Fruit fly (Drosophila melanogaster) whole organism, pupa: ENCODE measurements around the gene CG7326.

ENCODE experiments used
- CG10348 ChIP-seq: fragments of 200-800 bp; sonication (Bioruptor generic); IDR thresholded peaks from 2 replicates; pipeline ENCODE4 v1.3.6; 2022; ENCODE audit warnings: missing biosample characterization, missing genetic modification characterization
- CG12605 ChIP-seq: fragments of 200-800 bp; sonication (Bioruptor generic); IDR thresholded peaks from 2 replicates; pipeline ENCODE4 v1.3.6; 2022; ENCODE audit warnings: missing biosample characterization, missing genetic modification characterization
- CG13204 ChIP-seq: fragments of 200-800 bp; sonication (Bioruptor generic); optimal IDR thresholded peaks from 2 replicates; lab custom pipeline; 2018; ENCODE audit warnings: missing biosample characterization, mild to moderate bottlenecking, missing genetic modification characterization, moderate library complexity
- CG14655 ChIP-seq: fragments of 200-800 bp; sonication (Bioruptor generic); optimal IDR thresholded peaks from 3 replicates; lab custom pipeline; 2017; ENCODE audit warnings: mild to moderate bottlenecking, missing biosample characterization, missing genetic modification reagents, missing genetic modification characterization
- CG15710 ChIP-seq: fragments of 200-800 bp; sonication (Bioruptor generic); optimal IDR thresholded peaks from 2 replicates; lab custom pipeline; 2018; ENCODE audit warnings: missing biosample characterization, mild to moderate bottlenecking, missing genetic modification characterization, moderate library complexity
- CG17806 ChIP-seq: fragments of 200-800 bp; sonication (Bioruptor generic); optimal IDR thresholded peaks from 2 replicates; lab custom pipeline; 2018; ENCODE audit warnings: missing biosample characterization, mild to moderate bottlenecking, missing genetic modification characterization, moderate library complexity
- CG32121 ChIP-seq: fragments of 200-800 bp; sonication (Bioruptor generic); IDR thresholded peaks from 2 replicates; pipeline ENCODE4 v1.3.6; 2022; ENCODE audit warnings: missing biosample characterization, missing genetic modification characterization
- CG34367 ChIP-seq: fragments of 200-800 bp; sonication (Bioruptor generic); optimal IDR thresholded peaks from 2 replicates; lab custom pipeline; 2018; ENCODE audit warnings: missing biosample characterization, mild to moderate bottlenecking, missing genetic modification characterization
- CG4496 ChIP-seq: fragments of 200-800 bp; sonication (Bioruptor generic); IDR thresholded peaks from 3 replicates; pipeline ENCODE4 v1.3.6; 2022; ENCODE audit warnings: missing biosample characterization, missing genetic modification characterization
- CG8159 ChIP-seq: fragments of 200-800 bp; sonication (Bioruptor generic); optimal IDR thresholded peaks from 3 replicates; lab custom pipeline; 2018; ENCODE audit warnings: missing biosample characterization, mild to moderate bottlenecking, missing genetic modification characterization, moderate library complexity
- CG8301 ChIP-seq: fragments of 200-800 bp; sonication (Bioruptor generic); optimal IDR thresholded peaks from 2 replicates; lab custom pipeline; 2018; ENCODE audit warnings: missing biosample characterization, mild to moderate bottlenecking, missing genetic modification characterization
- CG9948 ChIP-seq: fragments of 200-800 bp; sonication (Bioruptor generic); optimal IDR thresholded peaks from 2 replicates; lab custom pipeline; 2018; ENCODE audit warnings: missing biosample characterization, mild to moderate bottlenecking, missing genetic modification characterization, moderate library complexity
- D1 ChIP-seq: fragments of 200-800 bp; sonication (Bioruptor generic); optimal IDR thresholded peaks from 2 replicates; lab custom pipeline; 2018; ENCODE audit warnings: missing biosample characterization, mild to moderate bottlenecking, missing genetic modification characterization, moderate library complexity
- EcR ChIP-seq: fragments of 200-800 bp; sonication (Bioruptor generic); optimal IDR thresholded peaks from 3 replicates; lab custom pipeline; 2019; ENCODE audit warnings: missing biosample characterization, missing genetic modification characterization, mild to moderate bottlenecking, moderate library complexity, missing genetic modification reagents
- Ets98B ChIP-seq: fragments of 200-800 bp; sonication (Bioruptor generic); IDR thresholded peaks from 2 replicates; pipeline ENCODE4 v1.3.6; 2022; ENCODE audit warnings: missing biosample characterization, missing genetic modification characterization
- Pif1A ChIP-seq: fragments of 200-800 bp; sonication (Bioruptor generic); optimal IDR thresholded peaks from 3 replicates; lab custom pipeline; 2016; ENCODE audit warnings: missing biosample characterization, missing genetic modification characterization
- Pif1B ChIP-seq: fragments of 200-800 bp; sonication (Bioruptor generic); optimal IDR thresholded peaks from 3 replicates; lab custom pipeline; 2016; ENCODE audit warnings: missing biosample characterization, missing genetic modification characterization
- Snoo ChIP-seq: fragments of 200-800 bp; sonication (Bioruptor generic); optimal IDR thresholded peaks from 3 replicates; lab custom pipeline; 2017; ENCODE audit warnings: missing biosample characterization, mild to moderate bottlenecking, missing genetic modification characterization, inconsistent platforms
- fd96Ca ChIP-seq: fragments of 200-800 bp; sonication (Bioruptor generic); IDR thresholded peaks from 3 replicates; pipeline ENCODE4 v1.3.6; 2022; ENCODE audit warnings: missing biosample characterization, missing genetic modification characterization
- gl ChIP-seq: fragments of 200-800 bp; sonication (Bioruptor generic); optimal IDR thresholded peaks from 2 replicates; lab custom pipeline; 2018; ENCODE audit warnings: missing biosample characterization, mild to moderate bottlenecking, missing genetic modification characterization
- rn ChIP-seq: fragments of 200-800 bp; sonication (Bioruptor generic); IDR thresholded peaks from 2 replicates; pipeline ENCODE4 v1.3.6; 2022; ENCODE audit warnings: missing biosample characterization, missing genetic modification characterization

Gene CG7326

dm6 chrX:18866289-18866832 is 2.8 kb upstream of the CG7326 start:
- TF ChIP-seq gl (peak; percentile 48), CG13204 (GFP tag; lab: Kevin White, UChicago) (peak; percentile 71), EcR (GFP tag; lab: Kevin White, UChicago) (peak; percentile 50), Ets98B (GFP tag; lab: Robert Waterston, UW) (no peak), fd96Ca (GFP tag; lab: Robert Waterston, UW) (no peak), CG4496 (GFP tag; lab: Robert Waterston, UW) (no peak), CG8159 (tag; lab: Kevin White, UChicago) (peak; percentile 10), CG34367 (tag; lab: Kevin White, UChicago) (peak; percentile 7), rn (GFP tag; lab: Robert Waterston, UW) (no peak), CG17806 (tag; lab: Kevin White, UChicago) (peak; percentile 19), CG15710 (tag; lab: Kevin White, UChicago) (peak; percentile 14), Pif1A (GFP tag; lab: Kevin White, UChicago) (no peak), D1 (no peak), CG32121 (GFP tag; lab: Robert Waterston, UW) (no peak)

DNA sequence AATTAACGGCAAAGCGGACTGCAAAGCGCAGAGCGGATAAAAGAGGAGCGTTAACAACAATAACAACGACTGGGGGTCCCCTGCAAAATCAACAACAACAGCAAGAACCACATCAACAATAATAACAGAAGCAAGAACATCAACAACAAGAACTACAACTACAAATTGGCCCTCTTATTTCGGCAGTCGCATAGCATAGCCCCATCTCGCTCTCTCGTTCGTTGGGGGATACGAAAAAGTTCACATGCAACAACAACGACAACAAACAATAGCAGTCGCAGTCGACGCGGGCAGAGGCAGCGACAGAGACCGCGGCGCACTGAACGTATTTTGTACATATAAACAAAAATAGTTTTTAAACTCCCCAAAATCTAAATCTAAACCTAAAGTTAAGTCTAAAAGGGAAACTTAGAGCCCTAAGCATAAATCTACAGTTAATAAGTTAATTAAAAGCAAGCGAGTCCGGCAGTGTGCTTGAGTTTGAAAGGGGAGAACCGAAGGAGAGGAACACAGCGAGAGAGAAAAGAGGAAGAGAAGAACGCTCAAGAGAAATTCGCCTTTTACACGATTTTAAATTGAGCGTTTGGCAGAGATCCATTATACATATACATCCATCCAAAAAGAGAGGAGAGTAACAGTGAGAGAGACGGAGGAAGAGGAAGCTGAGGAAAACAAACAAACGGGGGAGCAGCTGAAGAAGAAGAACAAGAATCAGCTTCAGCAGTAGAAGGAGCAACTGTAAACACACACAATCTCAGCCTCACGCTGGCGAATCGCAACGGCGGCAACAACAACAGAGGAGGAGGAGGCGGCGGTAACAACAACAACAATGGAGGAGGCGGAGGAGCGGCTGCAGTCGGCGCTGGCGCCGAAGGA is 1.1 kb upstream of the CG7326 start:
- TF ChIP-seq EcR (GFP tag; lab: Kevin White, UChicago) = no peak
- TF ChIP-seq CG8301 (tag; lab: Kevin White, UChicago) = no peak
- TF ChIP-seq CG13204 (GFP tag; lab: Kevin White, UChicago) = peak; percentile 93
- no peak for TF ChIP-seq CG14655 (GFP tag; lab: Kevin White, UChicago)

dm6 chrX:18860074-18860473 is 3.5 kb downstream of the CG7326 start, which contains the start of gene CG32544:
Gene CG32544 (plus strand): TSS chrX:18860284.
- TF ChIP-seq D1 (no peak), EcR (GFP tag; lab: Kevin White, UChicago) (no peak), CG10348 (GFP tag; lab: Robert Waterston, UW) (no peak), Ets98B (GFP tag; lab: Robert Waterston, UW) (no peak), gl (no peak)

dm6 chrX:18857916-18858315 is 5.7 kb downstream of the CG7326 start, which contains the start of gene Usp39:
Gene Usp39 (plus strand): TSS chrX:18858203.
- TF ChIP-seq CG14655 (GFP tag; lab: Kevin White, UChicago) = no peak
- TF ChIP-seq CG4496 (GFP tag; lab: Robert Waterston, UW) = no peak
- no peak for TF ChIP-seq Pif1B
- no peak for TF ChIP-seq Snoo
- no peak for TF ChIP-seq CG10348 (GFP tag; lab: Robert Waterston, UW)
- no peak for TF ChIP-seq CG34367 (tag; lab: Kevin White, UChicago)
- peak; percentile 4 for TF ChIP-seq CG9948 (tag; lab: Kevin White, UChicago)
- TF ChIP-seq Ets98B (GFP tag; lab: Robert Waterston, UW) = no peak

dm6 chrX:18857356-18857807 is 6.2 kb downstream of the CG7326 start, which contains the start of gene CG7322:
Gene CG7322 (minus strand): TSS chrX:18857757.
- TF ChIP-seq Pif1B = no peak
- TF ChIP-seq EcR (GFP tag; lab: Kevin White, UChicago) = peak; percentile 81
- TF ChIP-seq, all 21 proteins: peak for 1

DNA sequence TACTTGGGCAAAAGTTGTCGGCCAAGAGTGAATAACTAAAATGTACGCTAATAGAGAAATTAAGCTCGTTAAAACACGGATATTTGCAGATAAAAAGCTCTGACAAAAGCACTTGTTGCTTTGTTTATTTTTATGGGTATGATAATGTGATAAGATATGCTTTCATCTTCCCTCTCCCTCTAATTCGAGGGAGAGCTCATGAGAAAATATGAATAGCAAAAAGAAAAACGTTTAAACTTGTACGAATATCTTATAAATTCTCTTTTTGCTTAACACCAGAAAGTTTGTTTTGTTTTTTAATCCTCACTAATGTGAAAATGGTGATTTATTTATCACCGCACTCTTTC is 14.6 kb downstream of the CG7326 start:
- TF ChIP-seq CG12605 (peak; percentile 19; the same call in 1 of the 2 replicates), CG8301 (tag; lab: Kevin White, UChicago) (no peak)

- TF ChIP-seq CG10348 (GFP tag; lab: Robert Waterston, UW) (peak; percentile 38; the same call in 1 of the 2 replicates), CG8159 (tag; lab: Kevin White, UChicago) (peak; percentile 89), CG32121 (GFP tag; lab: Robert Waterston, UW) (0 out of 2 replicates have a peak, but pooled peaks have one; percentile 27), Pif1B (peak; percentile 75), CG13204 (GFP tag; lab: Kevin White, UChicago) (peak; percentile 67), Snoo (peak; percentile 83), CG14655 (GFP tag; lab: Kevin White, UChicago) (no peak), CG17806 (tag; lab: Kevin White, UChicago) (peak; percentile 76), CG9948 (tag; lab: Kevin White, UChicago) (peak; percentile 83), gl (peak; percentile 41), CG34367 (tag; lab: Kevin White, UChicago) (peak; percentile 86), Ets98B (GFP tag; lab: Robert Waterston, UW) (peak; percentile 57), CG8301 (tag; lab: Kevin White, UChicago) (peak; percentile 86), fd96Ca (GFP tag; lab: Robert Waterston, UW) (peak; percentile 25; the same call in 1 of the 3 replicates), rn (GFP tag; lab: Robert Waterston, UW) (no peak), Pif1A (GFP tag; lab: Kevin White, UChicago) (peak; percentile 76), CG15710 (tag; lab: Kevin White, UChicago) (peak; percentile 87), EcR (GFP tag; lab: Kevin White, UChicago) (no peak), D1 (no peak), CG4496 (GFP tag; lab: Robert Waterston, UW) (peak; percentile 70)
These were observed 15.1 kb downstream of the CG7326 start, which contains the start of gene shop for dm6 chrX:18848338-18849021. Gene shop (minus strand): TSS chrX:18848566.
